Worm (Caenorhabditis elegans) whole organism, young adult: ENCODE results near the gene str-84.

Source experiments
- B0035.1 ChIP-seq: sonication (generic microtip); optimal IDR thresholded peaks from 2 replicates; lab custom pipeline; 2016; ENCODE audit warnings: missing genetic modification characterization, mild to moderate bottlenecking, missing compliant biosample characterization, missing genotype, missing genetic modification reagents
- B0336.3 ChIP-seq: fragments of 200-800 bp; sonication (Bioruptor generic); IDR thresholded peaks from 2 replicates; pipeline ENCODE4 v1.3.6; 2022; ENCODE audit warnings: missing genetic modification characterization, missing compliant biosample characterization
- F39B2.1 ChIP-seq: fragments of 200-800 bp; sonication (Bioruptor generic); IDR thresholded peaks from 2 replicates; pipeline ENCODE4 v1.3.6; 2022; ENCODE audit warnings: missing genetic modification reagents, missing genetic modification characterization, missing compliant biosample characterization
- F52B5.7 ChIP-seq: sonication (generic microtip); optimal IDR thresholded peaks from 2 replicates; lab custom pipeline; 2016; ENCODE audit warnings: mild to moderate bottlenecking, missing genetic modification characterization, missing compliant biosample characterization
- F55B11.4 ChIP-seq: sonication (generic microtip); optimal IDR thresholded peaks from 2 replicates; lab custom pipeline; 2016; ENCODE audit warnings: missing compliant biosample characterization, missing genetic modification characterization, borderline replicate concordance; ENCODE audit not compliant: insufficient read depth
- T07F8.4 ChIP-seq: sonication (generic microtip); optimal IDR thresholded peaks from 2 replicates; lab custom pipeline; 2016; ENCODE audit warnings: mild to moderate bottlenecking, missing genetic modification characterization, moderate library complexity, missing compliant biosample characterization
- T26A5.8 ChIP-seq: sonication (generic microtip); optimal IDR thresholded peaks from 2 replicates; lab custom pipeline; 2016; ENCODE audit warnings: missing genetic modification characterization, missing compliant biosample characterization
- Y95B8A.8 ChIP-seq: fragments of 200-800 bp; sonication (Bioruptor generic); IDR thresholded peaks from 2 replicates; pipeline ENCODE4 v1.3.6; 2022; ENCODE audit warnings: missing genetic modification reagents, missing genetic modification characterization, missing compliant biosample characterization
- akir-1 ChIP-seq: fragments of 200-800 bp; sonication (Bioruptor generic); optimal IDR thresholded peaks from 2 replicates; lab custom pipeline; 2018; ENCODE audit warnings: mild to moderate bottlenecking, missing genetic modification characterization, moderate library complexity, missing compliant biosample characterization
- aptf-2 ChIP-seq: fragments of 200-800 bp; sonication (Bioruptor generic); conservative IDR thresholded peaks from 2 replicates; pipeline ENCODE4 v1.3.6; 2022; ENCODE audit warnings: missing genetic modification reagents, missing genetic modification characterization, missing compliant biosample characterization
- atf-7 ChIP-seq: sonication (generic microtip); optimal IDR thresholded peaks from 2 replicates; lab custom pipeline; 2017; ENCODE audit warnings: mild to moderate bottlenecking, missing genetic modification characterization, missing compliant biosample characterization
- attf-3 ChIP-seq: fragments of 200-800 bp; sonication (Bioruptor generic); conservative IDR thresholded peaks from 2 replicates; pipeline ENCODE4 v1.3.6; 2022; ENCODE audit warnings: missing genetic modification reagents, missing genetic modification characterization, missing compliant biosample characterization
- attf-6 ChIP-seq: fragments of 200-800 bp; sonication (Bioruptor generic); IDR thresholded peaks from 2 replicates; pipeline ENCODE4 v1.3.6; 2022; ENCODE audit warnings: missing genetic modification reagents, missing genetic modification characterization, missing compliant biosample characterization
- ceh-27 ChIP-seq: fragments of 200-800 bp; sonication (Bioruptor generic); optimal IDR thresholded peaks from 2 replicates; lab custom pipeline; 2018; ENCODE audit warnings: mild to moderate bottlenecking, missing genetic modification characterization, moderate library complexity, missing compliant biosample characterization
- dpff-1 ChIP-seq: sonication (generic microtip); optimal IDR thresholded peaks from 2 replicates; lab custom pipeline; 2017; ENCODE audit warnings: mild to moderate bottlenecking, missing genetic modification characterization, missing compliant biosample characterization
- dpl-1 ChIP-seq: fragments of 150-350 bp; optimal IDR thresholded peaks from 2 replicates; lab custom pipeline; 2014; ENCODE audit warnings: missing biosample characterization, missing genetic modification reagents, missing genetic modification characterization
- egl-18 ChIP-seq: fragments of 200-800 bp; sonication (Bioruptor generic); IDR thresholded peaks from 2 replicates; pipeline ENCODE4 v1.3.6; 2022; ENCODE audit warnings: missing genetic modification reagents, missing genetic modification characterization, missing compliant biosample characterization
- egl-44 ChIP-seq: fragments of 200-800 bp; sonication (Bioruptor generic); IDR thresholded peaks from 2 replicates; pipeline ENCODE4 v1.3.6; 2022; ENCODE audit warnings: missing genetic modification reagents, missing genetic modification characterization, missing compliant biosample characterization
- hmg-1.2 ChIP-seq: fragments of 200-800 bp; sonication (Bioruptor generic); IDR thresholded peaks from 2 replicates; pipeline ENCODE4 v1.3.6; 2022; ENCODE audit warnings: missing genetic modification reagents, missing genetic modification characterization, missing compliant biosample characterization
- hmg-20 ChIP-seq: fragments of 200-800 bp; sonication (Bioruptor generic); IDR thresholded peaks from 2 replicates; pipeline ENCODE4 v1.3.6; 2022; ENCODE audit warnings: missing genetic modification reagents, missing genetic modification characterization, missing compliant biosample characterization
- hrde-1 ChIP-seq: sonication (generic microtip); optimal IDR thresholded peaks from 2 replicates; lab custom pipeline; 2016; ENCODE audit warnings: missing genetic modification characterization, mild to moderate bottlenecking, missing compliant biosample characterization, moderate library complexity, missing genotype, missing genetic modification reagents, borderline replicate concordance
- lag-1 ChIP-seq: fragments of 200-800 bp; sonication (Bioruptor generic); IDR thresholded peaks from 2 replicates; pipeline ENCODE4 v1.3.6; 2022; ENCODE audit warnings: missing genetic modification reagents, missing genetic modification characterization, missing compliant biosample characterization
- let-526 ChIP-seq: fragments of 200-800 bp; sonication (Bioruptor generic); IDR thresholded peaks from 2 replicates; pipeline ENCODE4 v1.3.6; 2022; ENCODE audit warnings: missing genetic modification reagents, missing genetic modification characterization, missing compliant biosample characterization
- lir-1 ChIP-seq: fragments of 200-800 bp; sonication (Bioruptor generic); conservative IDR thresholded peaks from 2 replicates; pipeline ENCODE4 v1.3.6; 2022; ENCODE audit warnings: missing genetic modification reagents, missing genetic modification characterization, missing compliant biosample characterization
- lsl-1 ChIP-seq: fragments of 200-800 bp; sonication (Bioruptor generic); optimal IDR thresholded peaks from 2 replicates; lab custom pipeline; 2018; ENCODE audit warnings: mild to moderate bottlenecking, missing genetic modification characterization, moderate library complexity, missing compliant biosample characterization
- lsy-27 ChIP-seq: sonication (generic microtip); optimal IDR thresholded peaks from 2 replicates; lab custom pipeline; 2017; ENCODE audit warnings: missing genetic modification characterization, mild to moderate bottlenecking, missing compliant biosample characterization, antibody characterized with exemption, missing genotype, borderline replicate concordance; ENCODE audit not compliant: insufficient read depth
- nhr-27 ChIP-seq: fragments of 200-800 bp; sonication (Bioruptor generic); optimal IDR thresholded peaks from 2 replicates; lab custom pipeline; 2018; ENCODE audit warnings: mild to moderate bottlenecking, missing genetic modification characterization, moderate library complexity, missing compliant biosample characterization
- pbrm-1 ChIP-seq: fragments of 200-800 bp; sonication (Bioruptor generic); IDR thresholded peaks from 2 replicates; pipeline ENCODE4 v1.3.6; 2022; ENCODE audit warnings: missing genetic modification reagents, missing genetic modification characterization, missing compliant biosample characterization
- pha-4 ChIP-seq: fragments of 150-350 bp; sonication (generic microtip); optimal IDR thresholded peaks from 2 replicates; lab custom pipeline; 2014; ENCODE audit warnings: missing biosample characterization, missing genetic modification reagents, missing genetic modification characterization
- snpc-3.4 ChIP-seq: sonication (generic microtip); optimal IDR thresholded peaks from 2 replicates; lab custom pipeline; 2017; ENCODE audit warnings: missing genetic modification characterization, mild to moderate bottlenecking, missing compliant biosample characterization, antibody characterized with exemption, moderate library complexity, missing genotype, missing genetic modification reagents
- tbx-9 ChIP-seq: sonication (generic microtip); optimal IDR thresholded peaks from 2 replicates; lab custom pipeline; 2016; ENCODE audit warnings: borderline replicate concordance, missing genetic modification characterization, inconsistent platforms, missing compliant biosample characterization
- unc-130 ChIP-seq: sonication (generic microtip); optimal IDR thresholded peaks from 2 replicates; lab custom pipeline; 2016; ENCODE audit warnings: missing genetic modification reagents, missing genetic modification characterization, missing compliant biosample characterization
- ztf-25 ChIP-seq: fragments of 200-800 bp; sonication (Bioruptor generic); IDR thresholded peaks from 2 replicates; pipeline ENCODE4 v1.3.6; 2022; ENCODE audit warnings: missing genetic modification reagents, missing genetic modification characterization, missing compliant biosample characterization
- ztf-3 ChIP-seq: fragments of 200-800 bp; sonication (Bioruptor generic); optimal IDR thresholded peaks from 2 replicates; lab custom pipeline; 2018; ENCODE audit warnings: mild to moderate bottlenecking, missing genetic modification characterization, missing compliant biosample characterization
- ztf-6 ChIP-seq: fragments of 200-800 bp; sonication (Bioruptor generic); IDR thresholded peaks from 2 replicates; pipeline ENCODE4 v1.3.6; 2022; ENCODE audit warnings: missing genetic modification reagents, missing genetic modification characterization, missing compliant biosample characterization

Gene str-84

DNA sequence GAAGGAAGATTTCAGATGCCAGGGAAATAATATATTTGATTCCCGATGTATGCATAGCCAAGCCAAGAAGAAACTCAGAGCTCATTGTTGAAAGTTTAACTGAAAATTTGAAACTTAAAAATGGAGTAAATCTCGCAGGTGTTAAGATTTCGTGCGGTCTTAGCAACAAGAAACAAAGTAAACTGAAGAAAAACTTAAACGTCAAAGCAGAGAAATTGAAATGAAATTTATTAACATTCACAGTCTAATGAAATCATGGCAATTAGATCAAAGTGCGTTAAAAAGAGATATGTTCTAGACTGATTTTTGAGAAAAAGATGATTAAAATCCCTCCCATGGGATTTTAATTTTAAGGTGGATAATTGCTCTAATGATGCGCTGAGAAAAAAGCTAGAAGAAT, at the start of gene str-84:
TSS of gene str-84 (minus strand) at position 101 of the 400 bp plus-strand sequence.
- no peak for TF ChIP-seq pha-4
- no peak for TF ChIP-seq B0035.1 (tag; lab: Kevin White, UChicago)
- TF ChIP-seq atf-7 (tag; lab: Kevin White, UChicago): no peak
- no peak for TF ChIP-seq T07F8.4 (tag; lab: Kevin White, UChicago)
- TF ChIP-seq ztf-3: no peak
- no peak for TF ChIP-seq ztf-25 (GFP tag; lab: Robert Waterston, UW)
- no peak for TF ChIP-seq lsl-1 (GFP tag; lab: Kevin White, UChicago)
- TF ChIP-seq, all 124 proteins: peak for 0

DNA sequence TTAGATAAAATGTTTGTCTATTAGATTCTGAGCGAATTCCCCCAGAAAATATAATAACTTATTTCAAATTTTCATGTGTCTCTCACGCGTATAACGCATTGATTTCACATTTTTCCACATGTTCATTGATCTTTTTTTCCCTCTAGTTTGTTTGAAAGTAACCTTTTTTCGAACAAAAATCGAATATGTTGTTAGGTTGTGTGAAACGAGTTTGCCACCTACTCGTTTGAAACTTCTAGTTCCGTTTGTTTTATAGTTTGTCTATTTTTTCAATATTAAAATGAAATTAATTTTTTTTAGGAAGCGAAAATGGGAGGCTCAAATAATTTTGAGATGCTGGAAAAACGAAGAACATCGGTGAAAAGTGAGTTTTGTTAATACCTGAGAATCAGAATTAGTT, 49.5 kb upstream of the str-84 start, which contains the start of gene C25E10.5:
TSS of gene C25E10.5 (plus strand) at position 301 of the 400 bp plus-strand sequence.
- TF ChIP-seq pbrm-1 (GFP tag; lab: Robert Waterston, UW): no peak
- no peak for TF ChIP-seq F39B2.1 (GFP tag; lab: Robert Waterston, UW)
- no peak for TF ChIP-seq hmg-20 (GFP tag; lab: Robert Waterston, UW)
- no peak for TF ChIP-seq F55B11.4 (tag; lab: Kevin White, UChicago)
- no peak for TF ChIP-seq tbx-9 (tag; lab: Kevin White, UChicago)
- TF ChIP-seq lsl-1 (GFP tag; lab: Kevin White, UChicago): no peak
- no peak for TF ChIP-seq F52B5.7 (tag; lab: Kevin White, UChicago)

DNA sequence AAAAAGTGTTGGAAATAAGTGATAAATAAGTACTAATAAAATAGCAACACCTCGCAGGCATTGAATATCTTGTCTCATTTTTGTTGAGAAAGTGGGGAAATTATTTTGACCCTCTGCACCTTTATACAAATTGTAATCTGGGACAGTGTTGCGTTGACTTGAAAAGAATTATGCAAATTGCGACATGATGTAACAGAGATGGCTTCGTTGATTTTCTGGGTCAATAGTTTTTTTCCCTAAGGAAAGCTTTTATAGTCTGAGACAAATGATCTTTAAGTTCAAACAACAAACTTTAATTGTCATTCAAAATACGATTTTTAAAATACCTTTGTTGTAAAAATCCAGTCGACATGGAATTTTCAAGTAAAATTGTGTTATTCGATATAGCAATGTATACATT, 44.0 kb upstream of the str-84 start, which contains the start of gene bus-1:
TSS of gene bus-1 (minus strand) at position 101 of the 400 bp plus-strand sequence.
- no peak for TF ChIP-seq lag-1 (GFP tag; lab: Robert Waterston, UW)
- TF ChIP-seq T26A5.8: no peak
- TF ChIP-seq lir-1: no peak
- no peak for TF ChIP-seq hmg-1.2 (GFP tag; lab: Robert Waterston, UW)
- no peak for TF ChIP-seq attf-6
- TF ChIP-seq lsy-27: no peak
- no peak for TF ChIP-seq F55B11.4 (tag; lab: Kevin White, UChicago)
- no peak for TF ChIP-seq hrde-1 (tag; lab: Kevin White, UChicago)
- no peak for TF ChIP-seq aptf-2
- no peak for TF ChIP-seq dpl-1 (GFP tag; lab: Kevin White, UChicago)
- TF ChIP-seq egl-44 (GFP tag; lab: Robert Waterston, UW): no peak
- TF ChIP-seq B0336.3 (GFP tag; lab: Robert Waterston, UW): no peak
- TF ChIP-seq unc-130 (GFP tag; lab: Kevin White, UChicago): no peak
- no peak for TF ChIP-seq akir-1 (GFP tag; lab: Kevin White, UChicago)
- TF ChIP-seq snpc-3.4 (tag; lab: Kevin White, UChicago): no peak
- no peak for TF ChIP-seq pha-4
- TF ChIP-seq nhr-27: no peak
- TF ChIP-seq egl-18 (GFP tag; lab: Robert Waterston, UW): no peak
- TF ChIP-seq lsl-1 (GFP tag; lab: Kevin White, UChicago): no peak

- TF ChIP-seq ceh-27 (GFP tag; lab: Kevin White, UChicago) (no peak), dpff-1 (no peak), Y95B8A.8 (GFP tag; lab: Robert Waterston, UW) (no peak), attf-3 (GFP tag; lab: Robert Waterston, UW) (no peak), dpl-1 (GFP tag; lab: Kevin White, UChicago) (no peak), pbrm-1 (GFP tag; lab: Robert Waterston, UW) (no peak), ztf-6 (no peak), let-526 (GFP tag; lab: Robert Waterston, UW) (no peak)
Measured at ce11 chrV:9022078-9022477, 41.3 kb upstream of the str-84 start, which contains the start of gene oac-41. oac-41 (minus strand) TSS chrV:9022178.
